Worm (Caenorhabditis elegans): ENCODE measurements around the gene nhr-254.

Gene nhr-254

ce11 chrV:392199-392678, at the start of gene nhr-254:
Gene nhr-254 (plus strand): TSS chrV:392628.
- no peak for TF ChIP-seq ctbp-1 (GFP tag; IDR thresholded peaks at IDR 0.05)
- TF ChIP-seq nhr-11 (tag; optimal IDR thresholded peaks at IDR 0.05): peak; percentile 31

ce11 chrV:343128-343527, 49.3 kb upstream of the nhr-254 start, which contains the start of gene wago-10:
Gene wago-10 (plus strand): TSS chrV:343428.
- TF ChIP-seq nhr-76 (tag; optimal IDR thresholded peaks at IDR 0.05) (no peak), zfp-2 (tag; optimal IDR thresholded peaks at IDR 0.05) (no peak), mxl-2 (GFP tag; conservative IDR thresholded peaks at IDR 0.05) (no peak), madf-9 (GFP tag; conservative IDR thresholded peaks at IDR 0.05) (no peak), nhr-41 (GFP tag; IDR thresholded peaks at IDR 0.05) (no peak), lin-38 (GFP tag; IDR thresholded peaks at IDR 0.05) (no peak), unc-39 (tag; optimal IDR thresholded peaks at IDR 0.05) (no peak), egl-43 (GFP tag; IDR thresholded peaks at IDR 0.05) (no peak), F44E2.7 (GFP tag; IDR thresholded peaks at IDR 0.05) (no peak), daf-8 (GFP tag; IDR thresholded peaks at IDR 0.05) (no peak), hlh-30 (tag; optimal IDR thresholded peaks at IDR 0.05; ENCODE audit: insufficient read depth) (no peak), dmd-6 (GFP tag; IDR thresholded peaks at IDR 0.05) (no peak), mxl-3 (GFP tag; optimal IDR thresholded peaks at IDR 0.05) (no peak), hlh-11 (tag; optimal IDR thresholded peaks at IDR 0.05) (no peak), nhr-11 (tag; optimal IDR thresholded peaks at IDR 0.05) (no peak), zfp-3 (GFP tag; conservative IDR thresholded peaks at IDR 0.05) (no peak), ceh-82 (tag; optimal IDR thresholded peaks at IDR 0.05) (no peak), attf-4 (tag; optimal IDR thresholded peaks at IDR 0.05) (no peak)

- TF ChIP-seq spr-1 (tag; optimal IDR thresholded peaks at IDR 0.05): no peak
- no peak for TF ChIP-seq hlh-11 (tag; optimal IDR thresholded peaks at IDR 0.05)
- TF ChIP-seq lin-38 (GFP tag; IDR thresholded peaks at IDR 0.05): no peak
- TF ChIP-seq snpc-4 (tag; optimal IDR thresholded peaks at IDR 0.05): no peak
- no peak for TF ChIP-seq egl-43 (GFP tag; IDR thresholded peaks at IDR 0.05)
- TF ChIP-seq hlh-30 (tag; optimal IDR thresholded peaks at IDR 0.05; ENCODE audit: insufficient read depth): no peak
- peak in 1 of 2 experiments; percentile 92 for TF ChIP-seq unc-62 (GFP tag; optimal IDR thresholded peaks at IDR 0.05 in 1 of 2)
- no peak for TF ChIP-seq unc-62 (tag; optimal IDR thresholded peaks at IDR 0.05)
- TF ChIP-seq lin-29 (GFP tag; IDR thresholded peaks at IDR 0.05): no peak
These were observed 48.9 kb upstream of the nhr-254 start for ce11 chrV:343546-343945.

- no peak for TF ChIP-seq duxl-1 (tag; optimal IDR thresholded peaks at IDR 0.05; ENCODE audit: poor library complexity)
- no peak for TF ChIP-seq ctbp-1 (GFP tag; IDR thresholded peaks at IDR 0.05)
- TF ChIP-seq lsy-2 (tag; optimal IDR thresholded peaks at IDR 0.05): no peak
- TF ChIP-seq aha-1 (tag): peak; percentile 70
- TF ChIP-seq unc-62 (GFP tag; optimal IDR thresholded peaks at IDR 0.05 in 1 of 2): peak in 1 of 2 experiments; percentile 74
- no peak for TF ChIP-seq unc-62 (tag; optimal IDR thresholded peaks at IDR 0.05)
These were observed 46.4 kb upstream of the nhr-254 start for ce11 chrV:346005-346404.

- no peak for TF ChIP-seq F44E2.7 (GFP tag; IDR thresholded peaks at IDR 0.05)
- peak; percentile 5 for TF ChIP-seq hlh-30 (tag; optimal IDR thresholded peaks at IDR 0.05; ENCODE audit: insufficient read depth)
- TF ChIP-seq hlh-11 (tag; optimal IDR thresholded peaks at IDR 0.05): peak; percentile 70
- peak; percentile 17; the same call in 1 of the 2 replicates for TF ChIP-seq dmd-6 (GFP tag; IDR thresholded peaks at IDR 0.05)
These were observed 44.7 kb upstream of the nhr-254 start for ce11 chrV:347561-348345.

- no peak for TF ChIP-seq fos-1 (tag; optimal IDR thresholded peaks at IDR 0.05)
- TF ChIP-seq spr-3 (GFP tag; optimal IDR thresholded peaks at IDR 0.05): no peak
- peak; percentile 53 for TF ChIP-seq ztf-7 (tag; optimal IDR thresholded peaks at IDR 0.05)
- peak; percentile 51; the same call in 1 of the 2 replicates for TF ChIP-seq vab-7 (GFP tag; IDR thresholded peaks at IDR 0.05)
- TF ChIP-seq lsy-2 (tag; optimal IDR thresholded peaks at IDR 0.05): peak in 1 of 2 experiments; percentile 74
- TF ChIP-seq zfp-3 (GFP tag; conservative IDR thresholded peaks at IDR 0.05): 0 out of 2 replicates have a peak, but pooled peaks have one; percentile 59
- no peak for TF ChIP-seq Y105C5A.15 (GFP tag; IDR thresholded peaks at IDR 0.05)
- peak; percentile 46 for TF ChIP-seq rbr-2 (tag; optimal IDR thresholded peaks at IDR 0.05)
- TF ChIP-seq Y75B8A.6 (GFP tag; IDR thresholded peaks at IDR 0.05): peak; percentile 68; the same call in 1 of the 2 replicates
- TF ChIP-seq jun-1 (tag; optimal IDR thresholded peaks at IDR 0.05): no peak
- no peak for TF ChIP-seq Y48G9A.11 (GFP tag; IDR thresholded peaks at IDR 0.05)
- 0 out of 2 replicates have a peak, but pooled peaks have one; percentile 23 for TF ChIP-seq php-3 (GFP tag; IDR thresholded peaks at IDR 0.05)
- TF ChIP-seq sdz-12 (GFP tag; optimal IDR thresholded peaks at IDR 0.05): no peak
- no peak for TF ChIP-seq spr-1 (tag; optimal IDR thresholded peaks at IDR 0.05)
- TF ChIP-seq nhr-25 (tag; optimal IDR thresholded peaks at IDR 0.05; ENCODE audit: borderline replicate concordance, insufficient read depth): peak; percentile 53
These were observed 43.4 kb upstream of the nhr-254 start, which contains the start of gene atg-9 for ce11 chrV:349054-349453. Gene atg-9 (plus strand): TSS chrV:349385.
